Worm (Caenorhabditis elegans): ENCODE measurements around the gene repo-1.
A peak's percentile ranks its signal among the peaks of the same experiment; 100 is the strongest.

Gene repo-1

ce11 chrIV:12051049-12051792 is 33.1 kb upstream of the repo-1 start, which contains the start of the genes bre-5 and spt-5:
Gene bre-5, minus strand, starts transcription at chrIV:12051215.
Gene spt-5, plus strand, starts transcription at chrIV:12051491.
- TF ChIP-seq T22C8.4 (GFP tag; IDR thresholded peaks at IDR 0.05) (peak; percentile 53; the same call in 1 of the 2 replicates), klf-2 (GFP tag; conservative IDR thresholded peaks at IDR 0.05) (no peak), ref-1 (GFP tag; conservative IDR thresholded peaks at IDR 0.05) (no peak), med-1 (GFP tag; optimal IDR thresholded peaks at IDR 0.05; ENCODE audit: insufficient read depth) (no peak)

DNA sequence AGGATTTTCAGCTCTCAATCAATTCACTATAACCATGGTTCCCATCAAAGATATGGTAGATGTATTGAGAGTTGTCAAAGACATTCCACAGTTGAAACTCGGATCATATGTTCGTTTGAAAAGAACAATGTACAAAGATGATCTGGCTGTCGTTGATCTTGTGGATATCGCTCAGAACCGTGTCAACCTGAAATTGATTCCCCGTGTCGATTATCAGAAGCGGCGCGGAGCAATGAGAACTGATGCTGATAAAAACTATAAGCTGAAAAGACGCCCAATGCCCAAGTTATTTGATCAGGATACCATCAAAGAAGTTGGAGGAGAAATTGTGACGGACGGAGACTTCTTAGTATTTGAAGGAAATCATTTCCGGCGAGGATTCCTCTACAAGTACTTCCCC is 31.8 kb upstream of the repo-1 start:
- TF ChIP-seq tab-1 (GFP tag; IDR thresholded peaks at IDR 0.05) (no peak), klf-2 (GFP tag; conservative IDR thresholded peaks at IDR 0.05) (no peak), ztf-29 (GFP tag; IDR thresholded peaks at IDR 0.05) (no peak), cog-1 (tag; optimal IDR thresholded peaks at IDR 0.05) (no peak), ztf-23 (GFP tag; IDR thresholded peaks at IDR 0.05) (no peak), ref-1 (GFP tag; conservative IDR thresholded peaks at IDR 0.05) (no peak), T22C8.4 (GFP tag; IDR thresholded peaks at IDR 0.05) (no peak), flt-1 (GFP tag; IDR thresholded peaks at IDR 0.05) (no peak), med-1 (GFP tag; optimal IDR thresholded peaks at IDR 0.05; ENCODE audit: insufficient read depth) (no peak)

DNA sequence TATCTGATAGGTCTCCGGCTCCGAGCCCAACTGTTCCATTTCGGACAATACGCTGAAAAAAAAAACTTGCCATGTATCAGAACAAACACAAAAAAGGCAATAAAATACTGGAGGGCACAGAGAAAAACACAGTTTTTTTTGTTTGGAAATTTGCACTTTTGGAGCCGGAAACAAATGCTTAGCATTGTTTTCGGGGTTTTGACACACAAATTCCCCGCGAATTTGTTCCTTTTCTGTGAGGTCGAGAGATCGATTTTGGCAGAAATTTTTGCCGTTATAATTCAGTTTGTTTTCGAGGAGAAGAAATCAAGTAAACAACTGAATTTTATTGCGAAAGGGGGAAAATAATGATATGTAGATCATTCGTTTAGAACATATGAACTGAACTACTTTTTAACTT is 27.7 kb upstream of the repo-1 start, which contains the start of gene K08E4.2:
TSS of gene K08E4.2 (minus strand) at position 54 of the 400 bp plus-strand sequence.
- TF ChIP-seq T22C8.4 (GFP tag; IDR thresholded peaks at IDR 0.05) (no peak), flt-1 (GFP tag; IDR thresholded peaks at IDR 0.05) (no peak), tab-1 (GFP tag; IDR thresholded peaks at IDR 0.05) (no peak), klf-2 (GFP tag; conservative IDR thresholded peaks at IDR 0.05) (no peak), ztf-29 (GFP tag; IDR thresholded peaks at IDR 0.05) (no peak)

DNA sequence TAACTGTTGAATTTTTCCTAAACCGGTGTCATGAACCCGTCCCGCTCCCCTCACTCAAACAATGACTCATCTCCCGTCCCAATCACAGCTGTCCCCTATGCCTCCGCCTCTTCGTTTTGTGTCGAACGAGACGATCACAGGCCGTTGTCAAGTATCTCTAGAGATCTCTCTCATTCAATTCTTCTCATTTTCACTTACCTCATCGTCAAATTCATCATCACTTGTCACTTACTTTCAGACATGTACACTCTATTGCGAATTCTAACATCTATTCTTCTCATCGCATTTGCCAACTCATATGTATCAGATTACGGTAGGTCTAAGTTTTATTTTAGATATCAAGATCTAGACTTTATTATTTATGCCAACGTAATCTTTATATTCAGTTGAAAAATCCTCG is 26.8 kb upstream of the repo-1 start, which contains the start of gene K08E4.3:
TSS of gene K08E4.3 (plus strand) at position 235 of the 400 bp plus-strand sequence.
- TF ChIP-seq med-1 (GFP tag; optimal IDR thresholded peaks at IDR 0.05; ENCODE audit: insufficient read depth) (no peak), flt-1 (GFP tag; IDR thresholded peaks at IDR 0.05) (no peak), cog-1 (tag; optimal IDR thresholded peaks at IDR 0.05) (no peak), klf-2 (GFP tag; conservative IDR thresholded peaks at IDR 0.05) (no peak), ztf-29 (GFP tag; IDR thresholded peaks at IDR 0.05) (no peak), tab-1 (GFP tag; IDR thresholded peaks at IDR 0.05) (no peak)

DNA sequence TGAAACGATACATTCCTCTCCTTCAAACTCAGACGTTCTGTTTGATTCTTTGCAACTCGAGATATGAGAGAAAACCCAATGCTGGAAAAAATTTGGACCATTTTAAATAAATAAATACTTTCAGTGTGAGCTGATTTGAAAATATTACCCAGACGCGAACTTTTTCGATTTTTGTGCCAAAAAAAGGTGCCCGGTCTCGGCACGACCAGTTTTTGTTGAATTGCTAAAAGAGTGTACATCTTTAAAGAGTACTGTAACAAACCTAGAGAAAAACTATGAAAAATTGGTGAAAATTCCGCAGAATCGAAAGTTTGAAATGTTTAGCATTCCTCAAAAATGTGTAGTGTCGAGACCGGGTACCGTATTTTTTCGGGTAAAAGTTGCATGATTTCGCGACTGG is 23.0 kb upstream of the repo-1 start, which contains the start of gene K08E4.8:
TSS of gene K08E4.8 (minus strand) at position 101 of the 400 bp plus-strand sequence.
- TF ChIP-seq T22C8.4 (GFP tag; IDR thresholded peaks at IDR 0.05), result no peak
- no peak for TF ChIP-seq ztf-29 (GFP tag; IDR thresholded peaks at IDR 0.05)

- TF ChIP-seq med-1 (GFP tag; optimal IDR thresholded peaks at IDR 0.05; ENCODE audit: insufficient read depth) (no peak), tab-1 (GFP tag; IDR thresholded peaks at IDR 0.05) (no peak), ref-1 (GFP tag; conservative IDR thresholded peaks at IDR 0.05) (no peak), cog-1 (tag; optimal IDR thresholded peaks at IDR 0.05) (no peak), ztf-23 (GFP tag; IDR thresholded peaks at IDR 0.05) (no peak), ztf-29 (GFP tag; IDR thresholded peaks at IDR 0.05) (no peak), T22C8.4 (GFP tag; IDR thresholded peaks at IDR 0.05) (no peak), flt-1 (GFP tag; IDR thresholded peaks at IDR 0.05) (no peak), klf-2 (GFP tag; conservative IDR thresholded peaks at IDR 0.05) (no peak)
Observed at ce11 chrIV:12068590-12068989, 15.7 kb upstream of the repo-1 start, which contains the start of gene bath-37. Gene bath-37, plus strand, starts transcription at chrIV:12068890.

- TF ChIP-seq T22C8.4 (GFP tag; IDR thresholded peaks at IDR 0.05) (no peak), flt-1 (GFP tag; IDR thresholded peaks at IDR 0.05) (no peak), tab-1 (GFP tag; IDR thresholded peaks at IDR 0.05) (no peak), ztf-29 (GFP tag; IDR thresholded peaks at IDR 0.05) (no peak), klf-2 (GFP tag; conservative IDR thresholded peaks at IDR 0.05) (no peak)
Observed at ce11 chrIV:12075497-12075896, 8.8 kb upstream of the repo-1 start, which contains the start of gene K08E4.7. Gene K08E4.7, plus strand, starts transcription at chrIV:12075797.

DNA sequence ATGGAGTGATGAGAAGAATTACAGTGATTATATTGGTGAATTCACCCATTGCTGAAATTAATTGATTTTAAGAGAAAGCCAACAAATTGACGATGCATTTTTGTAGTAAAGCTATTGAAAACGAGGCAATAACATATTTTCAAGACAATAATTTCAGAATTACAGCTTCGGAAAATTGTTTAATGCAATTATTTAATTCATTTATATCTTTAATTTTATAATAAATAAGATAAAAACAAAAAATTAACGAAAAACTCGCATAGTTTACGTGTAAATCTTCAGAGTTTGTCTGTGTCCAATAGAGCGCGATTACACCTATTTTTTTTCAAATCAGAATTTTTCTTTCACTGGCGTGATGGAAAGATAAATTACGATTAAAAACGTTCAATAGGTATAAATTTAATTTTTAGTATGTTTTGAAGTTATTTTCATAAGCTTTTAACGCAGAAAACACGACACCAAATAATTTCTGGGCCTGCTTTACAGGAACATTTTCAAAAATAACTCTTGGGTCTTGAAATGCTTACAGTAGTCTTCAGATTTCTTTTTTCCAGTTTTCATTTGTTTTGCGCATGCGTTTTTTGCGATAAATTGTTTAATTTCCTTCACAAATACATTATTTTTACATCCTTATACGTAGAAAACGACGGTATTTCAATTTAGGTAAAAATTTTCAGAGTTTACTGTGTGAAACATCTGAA is 6.0 kb upstream of the repo-1 start, which contains the start of gene tmed-1:
TSS of gene tmed-1 (minus strand) at position 51 of the 701 bp plus-strand sequence.
- TF ChIP-seq flt-1 (GFP tag; IDR thresholded peaks at IDR 0.05), result no peak
- TF ChIP-seq med-1 (GFP tag; optimal IDR thresholded peaks at IDR 0.05; ENCODE audit: insufficient read depth), result no peak
- no peak for TF ChIP-seq tab-1 (GFP tag; IDR thresholded peaks at IDR 0.05)
- no peak for TF ChIP-seq klf-2 (GFP tag; conservative IDR thresholded peaks at IDR 0.05)
- TF ChIP-seq cog-1 (tag; optimal IDR thresholded peaks at IDR 0.05), result no peak

- TF ChIP-seq ref-1 (GFP tag; conservative IDR thresholded peaks at IDR 0.05), result no peak
- no peak for TF ChIP-seq flt-1 (GFP tag; IDR thresholded peaks at IDR 0.05)
- TF ChIP-seq T22C8.4 (GFP tag; IDR thresholded peaks at IDR 0.05), result no peak
- no peak for TF ChIP-seq klf-2 (GFP tag; conservative IDR thresholded peaks at IDR 0.05)
- TF ChIP-seq ztf-29 (GFP tag; IDR thresholded peaks at IDR 0.05), result no peak
- no peak for TF ChIP-seq med-1 (GFP tag; optimal IDR thresholded peaks at IDR 0.05; ENCODE audit: insufficient read depth)
- TF ChIP-seq tab-1 (GFP tag; IDR thresholded peaks at IDR 0.05), result no peak
- TF ChIP-seq ztf-23 (GFP tag; IDR thresholded peaks at IDR 0.05), result no peak
- TF ChIP-seq cog-1 (tag; optimal IDR thresholded peaks at IDR 0.05), result no peak
Observed at ce11 chrIV:12078907-12079523, 5.3 kb upstream of the repo-1 start, which contains the start of gene lex-1. Gene lex-1, plus strand, starts transcription at chrIV:12079473.

Data from whole organism, midembryonic.